Worm (Caenorhabditis elegans): ENCODE measurements around the gene ugt-10.

The ugt-10 gene

DNA sequence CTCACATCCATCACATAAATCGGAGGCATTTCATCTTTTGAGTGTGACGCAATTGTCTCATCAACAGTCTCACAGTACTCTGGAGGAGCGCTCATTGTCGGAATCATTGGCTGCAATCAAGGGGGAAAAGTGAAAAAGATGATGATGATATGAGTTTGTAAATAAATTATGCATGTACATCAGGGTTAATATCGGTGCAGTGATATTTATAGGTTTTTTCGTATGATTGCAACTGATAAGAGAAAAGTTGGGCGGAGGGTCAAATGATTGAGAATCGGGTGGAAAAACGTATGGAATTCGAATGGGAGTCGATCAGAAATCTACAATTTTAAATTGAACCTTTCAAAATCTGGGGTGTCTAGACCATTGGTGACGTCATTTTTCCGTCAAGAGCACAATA lies 15.0 kb upstream of the ugt-10 start, which contains the start of gene H23N18.6:
H23N18.6 (minus strand) TSS at position 201 of the 400 bp plus-strand sequence.
- TF ChIP-seq hlh-11 (tag; optimal IDR thresholded peaks at IDR 0.05), result peak; percentile 28
- peak; percentile 69 for TF ChIP-seq nhr-28 (tag; optimal IDR thresholded peaks at IDR 0.05)
- TF ChIP-seq dmd-6 (GFP tag; IDR thresholded peaks at IDR 0.05), result 0 out of 2 replicates have a peak, but pooled peaks have one; percentile 9
- TF ChIP-seq ceh-20 (GFP tag; IDR thresholded peaks at IDR 0.05), result no peak
- peak; percentile 4 for TF ChIP-seq aha-1 (tag)
- peak; percentile 48; the same call in 1 of the 2 replicates for TF ChIP-seq php-3 (GFP tag; IDR thresholded peaks at IDR 0.05)
- TF ChIP-seq saeg-2 (GFP tag; IDR thresholded peaks at IDR 0.05), result no peak
- peak; percentile 77 for TF ChIP-seq pqm-1 (tag; optimal IDR thresholded peaks at IDR 0.05)

DNA sequence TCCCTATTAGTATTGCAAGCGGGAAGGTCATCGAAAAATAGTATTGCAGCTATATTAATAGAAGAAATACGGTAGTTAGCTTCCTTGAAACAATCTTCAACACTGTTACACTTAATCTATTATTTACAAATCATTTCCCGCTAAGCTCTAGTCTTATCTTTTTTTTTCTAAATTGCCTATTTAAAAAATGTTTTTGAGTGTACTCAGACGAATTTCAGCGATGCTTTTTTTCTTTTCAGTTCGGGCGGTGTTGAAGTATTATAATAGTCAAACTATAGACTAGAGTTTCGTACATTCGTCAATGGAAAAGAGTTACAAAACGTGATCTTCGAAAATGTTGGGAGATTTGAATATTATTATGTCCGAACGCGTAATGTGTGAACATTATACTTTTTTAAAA lies 13.9 kb upstream of the ugt-10 start:
- TF ChIP-seq spr-1 (tag; optimal IDR thresholded peaks at IDR 0.05) (no peak), F37D6.2 (tag; optimal IDR thresholded peaks at IDR 0.05) (no peak), jun-1 (tag; optimal IDR thresholded peaks at IDR 0.05) (no peak), spr-3 (GFP tag; optimal IDR thresholded peaks at IDR 0.05) (no peak), ZK337.2 (GFP tag; IDR thresholded peaks at IDR 0.05) (no peak), lin-39 (tag; optimal IDR thresholded peaks at IDR 0.05) (no peak), mxl-3 (GFP tag; optimal IDR thresholded peaks at IDR 0.05) (no peak), zfp-3 (GFP tag; conservative IDR thresholded peaks at IDR 0.05) (no peak), lin-29 (GFP tag; IDR thresholded peaks at IDR 0.05) (no peak), dmd-8 (GFP tag; IDR thresholded peaks at IDR 0.05) (no peak), F44E2.7 (GFP tag; IDR thresholded peaks at IDR 0.05) (no peak), zip-2 (tag; optimal IDR thresholded peaks at IDR 0.05) (no peak), madf-9 (GFP tag; conservative IDR thresholded peaks at IDR 0.05) (no peak), ceh-82 (tag; optimal IDR thresholded peaks at IDR 0.05) (no peak), pqm-1 (tag; optimal IDR thresholded peaks at IDR 0.05) (no peak), cey-2 (tag; optimal IDR thresholded peaks at IDR 0.05; ENCODE audit: borderline replicate concordance, insufficient read depth) (no peak), aly-2 (tag; optimal IDR thresholded peaks at IDR 0.05) (no peak)

DNA sequence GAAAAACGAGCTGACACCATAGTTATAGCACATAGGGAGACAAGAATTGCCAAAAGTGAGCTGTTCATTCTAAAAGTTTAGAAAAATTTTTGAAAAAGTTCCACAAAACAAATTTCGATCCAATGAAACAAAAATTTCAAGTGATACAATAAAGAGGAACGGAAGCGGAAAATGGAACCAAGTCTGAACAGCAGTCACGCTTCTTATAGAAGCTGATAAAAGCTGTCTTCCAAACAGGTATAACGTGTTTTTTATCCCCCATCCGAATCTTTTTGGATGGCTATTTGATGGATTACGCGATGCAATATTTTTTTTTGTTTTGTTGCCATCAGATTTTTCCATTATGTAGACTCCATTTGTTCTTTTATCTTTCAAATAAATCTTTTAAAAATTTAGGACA lies 12.4 kb upstream of the ugt-10 start, which contains the start of gene H23N18.5:
H23N18.5 (minus strand) TSS at position 69 of the 400 bp plus-strand sequence.
- TF ChIP-seq unc-62 (GFP tag; optimal IDR thresholded peaks at IDR 0.05 in 1 of 2) (no peak), unc-62 (tag; optimal IDR thresholded peaks at IDR 0.05) (no peak), ceh-32 (tag; optimal IDR thresholded peaks at IDR 0.05; ENCODE audit: poor library complexity) (no peak), Y5F2A.4 (GFP tag; optimal IDR thresholded peaks at IDR 0.05) (no peak), mdl-1 (tag; optimal IDR thresholded peaks at IDR 0.05) (peak in 1 of 2 experiments; percentile 33), pha-4 (GFP tag; IDR thresholded peaks at IDR 0.05) (no peak), pha-4 (tag; optimal IDR thresholded peaks at IDR 0.05) (no peak), nhr-28 (tag; optimal IDR thresholded peaks at IDR 0.05) (peak; percentile 43), hlh-11 (tag; optimal IDR thresholded peaks at IDR 0.05) (peak; percentile 16), jun-1 (tag; optimal IDR thresholded peaks at IDR 0.05) (no peak), daf-8 (GFP tag; IDR thresholded peaks at IDR 0.05) (no peak), fkh-10 (GFP tag; optimal IDR thresholded peaks at IDR 0.05) (no peak), dmd-6 (GFP tag; IDR thresholded peaks at IDR 0.05) (no peak), nhr-48 (tag; optimal IDR thresholded peaks at IDR 0.05) (peak; percentile 19), dpl-1 (GFP tag; optimal IDR thresholded peaks at IDR 0.05) (no peak), aha-1 (tag) (peak; percentile 32), snpc-4 (tag; optimal IDR thresholded peaks at IDR 0.05) (no peak)

DNA sequence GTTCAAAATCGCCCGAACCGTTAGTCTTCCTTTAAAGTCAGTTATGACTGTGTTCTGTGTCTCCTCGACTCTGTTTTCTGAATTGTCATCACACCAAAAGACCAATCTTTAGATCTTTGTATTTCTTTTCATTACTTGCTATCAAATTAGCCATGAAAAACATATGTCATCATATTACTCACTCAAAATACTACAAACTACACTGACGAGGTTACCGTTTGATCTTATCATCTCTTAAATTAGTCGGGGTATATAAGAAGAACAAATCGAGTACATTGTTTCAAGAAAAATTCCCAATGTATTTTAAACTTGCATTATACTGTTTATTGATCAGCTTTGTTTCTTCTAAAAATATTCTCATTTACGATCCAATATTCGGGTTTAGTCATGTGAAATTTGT lies 8.7 kb upstream of the ugt-10 start, which contains the start of gene ugt-13:
ugt-13 (plus strand) TSS at position 294 of the 400 bp plus-strand sequence.
- no peak for TF ChIP-seq nhr-111 (GFP tag; optimal IDR thresholded peaks at IDR 0.05)
- TF ChIP-seq daf-8 (GFP tag; IDR thresholded peaks at IDR 0.05), result no peak
- TF ChIP-seq Y5F2A.4 (GFP tag; optimal IDR thresholded peaks at IDR 0.05), result no peak
- TF ChIP-seq hlh-30 (tag; optimal IDR thresholded peaks at IDR 0.05; ENCODE audit: insufficient read depth), result peak; percentile 9
- no peak for TF ChIP-seq nhr-25 (tag; optimal IDR thresholded peaks at IDR 0.05; ENCODE audit: borderline replicate concordance, insufficient read depth)
- TF ChIP-seq cey-2 (tag; optimal IDR thresholded peaks at IDR 0.05; ENCODE audit: borderline replicate concordance, insufficient read depth), result peak; percentile 47
- TF ChIP-seq T26A8.4 (GFP tag; IDR thresholded peaks at IDR 0.05), result no peak
- no peak for TF ChIP-seq jun-1 (tag; optimal IDR thresholded peaks at IDR 0.05)
- TF ChIP-seq madf-5 (GFP tag; IDR thresholded peaks at IDR 0.05), result no peak
- TF ChIP-seq nhr-48 (tag; optimal IDR thresholded peaks at IDR 0.05), result peak; percentile 39
- peak; percentile 73 for TF ChIP-seq aha-1 (tag)
- no peak for TF ChIP-seq lin-13 (GFP tag; optimal IDR thresholded peaks at IDR 0.05)
- no peak for TF ChIP-seq nhr-41 (GFP tag; IDR thresholded peaks at IDR 0.05)
- TF ChIP-seq lir-3 (tag; optimal IDR thresholded peaks at IDR 0.05), result no peak
- TF ChIP-seq ztf-7 (tag; optimal IDR thresholded peaks at IDR 0.05), result peak; percentile 97
- TF ChIP-seq nhr-28 (tag; optimal IDR thresholded peaks at IDR 0.05), result peak; percentile 94
- peak in 1 of 2 experiments; percentile 28 for TF ChIP-seq lsy-2 (tag; optimal IDR thresholded peaks at IDR 0.05)
